Fruit fly (Drosophila melanogaster) whole organism, wandering third instar larva: Measurements from ENCODE around the gene CG7099.

ENCODE experiments used
- GATAd ChIP-seq: sonication (Bioruptor generic); optimal IDR thresholded peaks from 2 replicates; lab custom pipeline; 2016; ENCODE audit warnings: missing biosample characterization, missing genetic modification characterization
- HLH106 ChIP-seq: fragments of 200-800 bp; optimal IDR thresholded peaks from 3 replicates; lab custom pipeline; 2019; ENCODE audit warnings: missing biosample characterization, mild to moderate bottlenecking, missing genetic modification characterization, moderate library complexity
- Hnf4 ChIP-seq: fragments of 200-800 bp; sonication (Bioruptor generic); optimal IDR thresholded peaks from 2 replicates; lab custom pipeline; 2016; ENCODE audit warnings: missing biosample characterization, mild to moderate bottlenecking, missing genetic modification characterization
- Hr78 ChIP-seq: fragments of >200 bp; optimal IDR thresholded peaks from 2 replicates; lab custom pipeline; 2017; ENCODE audit warnings: missing biosample characterization, missing genetic modification characterization
- Mio ChIP-seq: sonication (Bioruptor generic); optimal IDR thresholded peaks from 2 replicates; lab custom pipeline; 2016; ENCODE audit warnings: missing biosample characterization, missing genetic modification characterization
- Rel ChIP-seq, 2 experiments: fragments of 200-800 bp; sonication (Bioruptor generic) in 1 of 2; optimal IDR thresholded peaks; 2 replicates in 1 of 2; 3 replicates in 1 of 2; lab custom pipeline; 2016 to 2019; ENCODE audit warnings: mild to moderate bottlenecking in 2 of 2, missing biosample characterization in 2 of 2, missing genetic modification characterization in 2 of 2, moderate library complexity in 1 of 2
- Vsx2 ChIP-seq: fragments of 200-300, 225-300 bp; sonication (Bioruptor generic); optimal IDR thresholded peaks from 2 replicates; lab custom pipeline; 2018; ENCODE audit warnings: missing biosample characterization, missing genetic modification characterization; ENCODE audit not compliant: partially characterized antibody
- br ChIP-seq: fragments of 200-800 bp; sonication (Bioruptor generic); optimal IDR thresholded peaks from 2 replicates; lab custom pipeline; 2016; ENCODE audit warnings: missing biosample characterization, missing genetic modification characterization
- brk ChIP-seq: fragments of 200-800 bp; sonication (Bioruptor generic); optimal IDR thresholded peaks from 2 replicates; lab custom pipeline; 2016; ENCODE audit warnings: missing biosample characterization, mild to moderate bottlenecking, missing genetic modification characterization
- dmrt93B ChIP-seq: fragments of 200-800 bp; sonication (Bioruptor generic); optimal IDR thresholded peaks from 2 replicates; lab custom pipeline; 2018; ENCODE audit warnings: missing biosample characterization, mild to moderate bottlenecking, missing genetic modification characterization
- sage ChIP-seq: fragments of 200-800 bp; sonication (Bioruptor generic); optimal IDR thresholded peaks from 2 replicates; lab custom pipeline; 2016; ENCODE audit warnings: missing biosample characterization, mild to moderate bottlenecking, missing genetic modification characterization
- sv ChIP-seq: fragments of 200-800 bp; sonication (Bioruptor generic); optimal IDR thresholded peaks from 3 replicates; lab custom pipeline; 2016; ENCODE audit warnings: missing biosample characterization, missing genetic modification characterization
- usp ChIP-seq: fragments of >200 bp; optimal IDR thresholded peaks from 2 replicates; lab custom pipeline; 2017; ENCODE audit warnings: missing biosample characterization, missing genetic modification characterization

dm6 chr2L:13376086-13376485, 11.3 kb upstream of the CG7099 start:
- TF ChIP-seq sage (GFP tag; lab: Kevin White, UChicago) (no peak), usp (no peak), sv (GFP tag; lab: Kevin White, UChicago) (no peak), brk (GFP tag; lab: Kevin White, UChicago) (no peak), HLH106 (tag; lab: Kevin White, UChicago) (no peak), Mio (no peak), br (no peak), Hr78 (GFP tag; lab: Kevin White, UChicago) (no peak), Vsx2 (GFP tag; lab: Kevin White, UChicago) (no peak), GATAd (GFP tag; lab: Kevin White, UChicago) (no peak), Hnf4 (GFP tag; lab: Kevin White, UChicago) (no peak), dmrt93B (GFP tag; lab: Kevin White, UChicago) (no peak), Rel (GFP tag; optimal IDR thresholded peaks at IDR 0.05; lab: Kevin White, UChicago) (no peak), Rel (tag; optimal IDR thresholded peaks at IDR 0.05; lab: Kevin White, UChicago) (no peak)
